Fruit fly (Drosophila melanogaster): ENCODE results near the gene CG6071.

Gene CG6071

DNA sequence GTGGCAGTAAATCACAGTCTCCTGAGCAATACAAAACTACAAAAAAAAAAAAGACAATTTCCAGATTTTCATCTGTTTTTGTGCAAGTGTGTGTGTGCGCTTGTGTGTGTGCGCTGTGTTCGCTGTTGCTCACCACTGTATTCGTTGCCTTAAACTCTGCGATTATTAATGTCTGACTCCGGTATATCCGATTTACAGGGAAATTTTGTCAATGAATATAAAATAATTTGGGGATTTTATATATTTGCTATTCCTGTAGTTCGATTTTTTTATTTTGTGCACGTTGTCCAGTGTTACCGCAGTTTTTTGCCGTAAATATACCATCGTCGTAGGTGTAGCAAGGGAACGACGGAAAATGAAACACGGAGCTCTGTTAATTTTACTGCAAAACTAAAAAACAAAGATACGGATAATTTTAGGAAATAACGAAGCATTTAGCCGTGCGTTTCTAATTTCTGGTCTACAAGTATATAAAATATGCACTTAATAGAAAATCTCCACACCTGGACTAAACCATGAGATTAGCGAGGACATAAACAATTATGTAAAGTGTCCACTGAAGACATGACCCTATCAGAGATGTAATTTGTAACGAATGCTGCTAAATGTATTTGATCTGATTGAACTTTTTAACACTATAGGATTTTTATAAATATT is 36.6 kb downstream of the CG6071 start, which contains the start of gene Duba (continued):
- TF ChIP-seq Ssrp (tag; optimal IDR thresholded peaks at IDR 0.05) (no peak), wor (GFP tag; IDR thresholded peaks at IDR 0.05) (no peak), oc (tag; optimal IDR thresholded peaks at IDR 0.05) (no peak), ftz-f1 (GFP tag; optimal IDR thresholded peaks at IDR 0.05) (no peak), stwl (tag; optimal IDR thresholded peaks at IDR 0.05) (peak; percentile 99), Blimp-1 (GFP tag; optimal IDR thresholded peaks at IDR 0.05) (no peak), C15 (GFP tag; IDR thresholded peaks at IDR 0.05) (no peak), en (GFP tag; optimal IDR thresholded peaks at IDR 0.05) (no peak), CG4282 (GFP tag; optimal IDR thresholded peaks at IDR 0.05) (no peak), Fer3 (tag; optimal IDR thresholded peaks at IDR 0.05) (no peak), CG17359 (tag; optimal IDR thresholded peaks at IDR 0.05) (no peak), wek (GFP tag; optimal IDR thresholded peaks at IDR 0.05) (no peak), CG12942 (GFP tag; optimal IDR thresholded peaks at IDR 0.05) (no peak), Med (GFP tag) (peak; percentile 71), Gsc (GFP tag; IDR thresholded peaks at IDR 0.05) (no peak), nmo (GFP tag; optimal IDR thresholded peaks at IDR 0.05) (peak; percentile 67), MTF-1 (GFP tag; optimal IDR thresholded peaks at IDR 0.05; ENCODE audit: borderline replicate concordance) (no peak), Bteb2 (GFP tag; optimal IDR thresholded peaks at IDR 0.05) (no peak), HLH4C (GFP tag; IDR thresholded peaks at IDR 0.05; ENCODE audit: partially characterized antibody) (no peak), Dip3 (GFP tag; optimal IDR thresholded peaks at IDR 0.05) (no peak), CG11085 (GFP tag; IDR thresholded peaks at IDR 0.05) (no peak), phol (tag; optimal IDR thresholded peaks at IDR 0.05) (peak; percentile 47), CG15514 (GFP tag; optimal IDR thresholded peaks at IDR 0.05) (peak; percentile 13), tll (GFP tag; optimal IDR thresholded peaks at IDR 0.05) (no peak), CkIIα-i1 (GFP tag; IDR thresholded peaks at IDR 0.05) (no peak), sima (GFP tag; optimal IDR thresholded peaks at IDR 0.05) (no peak), Mad (GFP tag; optimal IDR thresholded peaks at IDR 0.05) (no peak), CG8290 (GFP tag; optimal IDR thresholded peaks at IDR 0.05) (no peak), CG8290 (tag; optimal IDR thresholded peaks at IDR 0.05) (no peak), CG10565 (GFP tag; optimal IDR thresholded peaks at IDR 0.05) (no peak), CG15601 (tag; optimal IDR thresholded peaks at IDR 0.05) (no peak), fru (optimal IDR thresholded peaks at IDR 0.05) (no peak), cg (GFP tag; optimal IDR thresholded peaks at IDR 0.05) (peak; percentile 84), CG10959 (GFP tag; IDR thresholded peaks at IDR 0.05) (no peak), unc-4 (GFP tag; IDR thresholded peaks at IDR 0.05; ENCODE audit: partially characterized antibody) (no peak), cas (GFP tag; IDR thresholded peaks at IDR 0.05) (no peak), pzg (GFP tag; optimal IDR thresholded peaks at IDR 0.05) (peak; percentile 51), CG42726 (GFP tag; IDR thresholded peaks at IDR 0.05; ENCODE audit: partially characterized antibody) (no peak), Dp (GFP tag; optimal IDR thresholded peaks at IDR 0.05) (peak; percentile 1), jing (GFP tag; optimal IDR thresholded peaks at IDR 0.05) (no peak), bbx (GFP tag; IDR thresholded peaks at IDR 0.05; ENCODE audit: partially characterized antibody) (no peak), Ets65A (GFP tag) (peak; percentile 40), org-1 (GFP tag; optimal IDR thresholded peaks at IDR 0.05) (no peak), Nf-YA (GFP tag; IDR thresholded peaks at IDR 0.05) (no peak), Sox100B (GFP tag; optimal IDR thresholded peaks at IDR 0.05) (no peak), CG17385 (GFP tag; optimal IDR thresholded peaks at IDR 0.05) (no peak), lab (GFP tag; optimal IDR thresholded peaks at IDR 0.05) (no peak), Sry-β (GFP tag; optimal IDR thresholded peaks at IDR 0.05) (no peak), Trl (optimal IDR thresholded peaks at IDR 0.05) (no peak), Trl (GFP tag; optimal IDR thresholded peaks at IDR 0.05) (no peak), bab2 (GFP tag; optimal IDR thresholded peaks at IDR 0.05) (no peak)
